Worm (Caenorhabditis elegans) whole organism, midembryonic: ENCODE measurements around the gene spp-1.

Source experiments
- T22C8.4 ChIP-seq: fragments of 200-800 bp; sonication (Bioruptor generic); IDR thresholded peaks from 2 replicates; pipeline ENCODE4 v1.3.6; 2022; ENCODE audit warnings: missing genetic modification characterization, missing compliant biosample characterization
- cog-1 ChIP-seq: sonication (generic microtip); optimal IDR thresholded peaks from 2 replicates; lab custom pipeline; 2016; ENCODE audit warnings: missing genetic modification characterization, missing compliant biosample characterization
- flt-1 ChIP-seq: fragments of 200-800 bp; sonication (Bioruptor generic); IDR thresholded peaks from 2 replicates; pipeline ENCODE4 v1.3.6; 2022; ENCODE audit warnings: missing genetic modification characterization, missing compliant biosample characterization
- klf-2 ChIP-seq: fragments of 200-800 bp; sonication (Bioruptor generic); conservative IDR thresholded peaks from 2 replicates; pipeline ENCODE4 v1.3.6; 2022; ENCODE audit warnings: missing genetic modification reagents, missing genetic modification characterization, missing compliant biosample characterization
- med-1 ChIP-seq: sonication (generic microtip); optimal IDR thresholded peaks from 2 replicates; lab custom pipeline; 2017; ENCODE audit warnings: missing genetic modification characterization, mild to moderate bottlenecking, missing compliant biosample characterization, antibody characterized with exemption, missing genetic modification reagents; ENCODE audit not compliant: insufficient read depth
- ref-1 ChIP-seq: fragments of 200-800 bp; sonication (Bioruptor generic); conservative IDR thresholded peaks from 2 replicates; pipeline ENCODE4 v1.3.6; 2022; ENCODE audit warnings: missing genetic modification reagents, missing genetic modification characterization, missing compliant biosample characterization
- tab-1 ChIP-seq: fragments of 200-800 bp; sonication (Bioruptor generic); IDR thresholded peaks from 2 replicates; pipeline ENCODE4 v1.3.6; 2022; ENCODE audit warnings: missing genetic modification characterization, missing compliant biosample characterization
- ztf-23 ChIP-seq: fragments of 200-800 bp; sonication (Bioruptor generic); IDR thresholded peaks from 2 replicates; pipeline ENCODE4 v1.3.6; 2022; ENCODE audit warnings: missing genetic modification reagents, missing genetic modification characterization, missing compliant biosample characterization
- ztf-29 ChIP-seq: fragments of 200-800 bp; sonication (Bioruptor generic); IDR thresholded peaks from 2 replicates; pipeline ENCODE4 v1.3.6; 2022; ENCODE audit warnings: missing genetic modification reagents, missing genetic modification characterization, missing compliant biosample characterization

spp-1 gene

DNA sequence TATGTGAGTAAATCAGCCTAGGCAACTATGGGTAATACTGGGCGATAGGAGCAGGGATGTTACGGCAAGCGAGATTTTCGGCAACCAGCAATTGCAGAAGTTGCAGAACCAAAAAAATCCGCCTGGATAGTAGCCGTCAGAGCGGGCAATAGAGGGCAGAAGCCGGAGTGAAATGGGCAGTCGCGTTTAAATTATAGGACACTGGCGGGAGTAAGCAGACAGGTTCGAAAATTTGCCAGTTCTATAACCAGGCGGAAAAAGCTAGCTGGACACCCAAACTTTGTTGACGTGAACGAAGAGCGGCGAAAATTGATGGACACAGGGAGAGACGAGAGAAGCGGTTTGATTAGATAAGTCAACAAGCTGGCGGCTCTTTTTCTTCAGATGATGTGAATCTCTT is 4.4 kb upstream of the spp-1 start:
- TF ChIP-seq med-1 (GFP tag; lab: Kevin White, UChicago) = no peak
- no peak for TF ChIP-seq cog-1
- TF ChIP-seq tab-1 (GFP tag; lab: Robert Waterston, UW) = no peak
- no peak for TF ChIP-seq T22C8.4 (GFP tag; lab: Robert Waterston, UW)
- no peak for TF ChIP-seq ztf-23 (GFP tag; lab: Robert Waterston, UW)
- no peak for TF ChIP-seq flt-1 (GFP tag; lab: Robert Waterston, UW)
- TF ChIP-seq ref-1 = no peak
- TF ChIP-seq klf-2 (GFP tag; lab: Robert Waterston, UW) = no peak
- no peak for TF ChIP-seq ztf-29 (GFP tag; lab: Robert Waterston, UW)

DNA sequence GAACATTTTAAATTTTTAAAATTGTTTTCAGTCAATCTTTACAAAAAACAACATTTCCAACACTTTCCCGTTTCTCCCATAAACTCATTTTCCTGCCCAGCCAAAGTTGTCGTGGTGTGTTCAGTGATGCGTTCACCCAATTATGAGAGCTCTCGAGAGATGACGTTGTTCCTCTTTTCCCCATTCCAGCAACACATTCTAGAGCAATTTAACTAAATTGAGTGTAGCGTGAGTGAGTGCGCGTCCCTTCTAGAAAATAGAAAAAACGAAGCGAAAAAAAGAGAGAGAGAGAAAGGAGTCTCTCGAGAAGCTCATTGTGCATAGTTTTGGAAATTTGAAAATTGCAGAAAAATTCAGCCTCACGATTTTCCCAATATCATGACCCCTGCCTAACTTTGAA is 3.3 kb upstream of the spp-1 start:
- TF ChIP-seq flt-1 (GFP tag; lab: Robert Waterston, UW) (no peak), med-1 (GFP tag; lab: Kevin White, UChicago) (no peak), klf-2 (GFP tag; lab: Robert Waterston, UW) (no peak), ztf-29 (GFP tag; lab: Robert Waterston, UW) (no peak), ztf-23 (GFP tag; lab: Robert Waterston, UW) (no peak), ref-1 (no peak), cog-1 (no peak)

DNA sequence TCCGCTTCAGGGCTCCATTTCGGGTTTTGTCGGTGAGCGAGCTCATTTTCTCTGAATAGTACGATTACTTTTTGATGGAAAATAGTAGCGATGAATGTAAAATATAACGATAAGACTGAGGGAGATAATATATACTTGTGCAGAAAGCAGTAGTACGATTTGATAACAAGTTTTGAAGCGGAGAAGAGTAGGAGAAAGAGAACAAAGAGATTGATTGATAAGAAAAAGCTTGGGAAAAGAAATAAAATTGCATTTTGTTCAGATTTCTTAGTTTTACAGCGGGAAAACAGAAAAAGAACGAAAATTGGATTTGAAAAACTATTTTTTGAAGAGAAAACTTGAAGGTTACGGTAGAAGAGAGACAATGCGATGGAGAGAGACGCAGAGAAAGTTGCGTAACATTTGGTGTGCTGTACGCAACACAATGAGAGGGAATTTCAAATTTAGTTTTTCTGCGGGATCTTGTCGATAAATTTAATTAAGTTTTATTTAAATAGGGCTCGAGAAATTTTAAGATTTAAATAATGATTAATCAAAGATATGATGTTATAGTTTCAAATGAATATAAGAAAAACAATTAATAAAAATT is 2.2 kb upstream of the spp-1 start, which contains the start of gene umps-1:
umps-1 (minus strand) TSS at position 51 of the 589 bp plus-strand sequence.
- TF ChIP-seq ztf-29 (GFP tag; lab: Robert Waterston, UW) (no peak), ztf-23 (GFP tag; lab: Robert Waterston, UW) (no peak), tab-1 (GFP tag; lab: Robert Waterston, UW) (no peak), cog-1 (no peak), flt-1 (GFP tag; lab: Robert Waterston, UW) (no peak), T22C8.4 (GFP tag; lab: Robert Waterston, UW) (no peak), med-1 (GFP tag; lab: Kevin White, UChicago) (no peak), ref-1 (no peak), klf-2 (GFP tag; lab: Robert Waterston, UW) (no peak)

DNA sequence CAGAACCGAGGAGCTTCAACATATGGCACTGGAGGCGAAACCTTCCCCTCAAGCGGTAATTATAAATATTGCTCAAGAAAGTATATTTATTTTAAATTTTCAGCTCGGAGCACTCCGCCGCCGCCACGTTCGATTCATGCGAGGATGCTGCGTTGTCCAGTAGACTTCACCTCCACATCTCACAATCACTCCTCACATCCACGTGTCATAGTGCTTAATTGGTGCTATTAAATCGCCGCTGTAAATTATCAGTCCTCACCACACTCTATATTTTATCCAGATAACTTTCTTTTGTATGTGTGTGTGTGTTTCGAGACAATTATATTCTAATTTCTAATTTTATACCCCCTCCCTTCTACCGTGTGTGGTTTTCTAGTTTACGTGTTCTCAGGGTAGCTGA is 877 bp downstream of the spp-1 start:
- TF ChIP-seq flt-1 (GFP tag; lab: Robert Waterston, UW) (no peak), T22C8.4 (GFP tag; lab: Robert Waterston, UW) (no peak), cog-1 (no peak), med-1 (GFP tag; lab: Kevin White, UChicago) (no peak), ref-1 (no peak), ztf-29 (GFP tag; lab: Robert Waterston, UW) (no peak), tab-1 (GFP tag; lab: Robert Waterston, UW) (no peak), klf-2 (GFP tag; lab: Robert Waterston, UW) (no peak)

DNA sequence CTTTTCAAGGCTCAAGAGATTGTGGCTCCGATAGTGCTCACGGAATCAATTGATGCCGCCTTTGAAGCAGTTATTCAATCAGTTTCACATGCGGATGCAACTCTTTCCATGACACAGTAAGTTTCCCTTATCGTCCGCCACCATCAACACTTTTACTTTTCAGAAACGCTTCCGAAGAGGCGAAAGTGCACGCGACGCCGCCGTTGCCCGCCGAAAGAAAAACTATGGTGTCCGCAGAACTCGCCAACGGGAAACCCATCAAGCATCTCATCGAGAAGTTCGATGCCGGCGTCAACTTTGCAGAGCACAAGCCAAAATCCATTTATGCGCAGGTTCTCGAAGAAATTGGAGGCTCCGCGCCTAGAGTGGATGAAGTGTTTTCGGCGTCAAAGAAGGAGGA is 2.0 kb downstream of the spp-1 start:
- TF ChIP-seq flt-1 (GFP tag; lab: Robert Waterston, UW) = no peak
- TF ChIP-seq T22C8.4 (GFP tag; lab: Robert Waterston, UW) = no peak
- TF ChIP-seq ref-1 = no peak
- no peak for TF ChIP-seq ztf-23 (GFP tag; lab: Robert Waterston, UW)
- TF ChIP-seq tab-1 (GFP tag; lab: Robert Waterston, UW) = no peak
- TF ChIP-seq cog-1 = no peak
- TF ChIP-seq med-1 (GFP tag; lab: Kevin White, UChicago) = no peak
- no peak for TF ChIP-seq klf-2 (GFP tag; lab: Robert Waterston, UW)
- no peak for TF ChIP-seq ztf-29 (GFP tag; lab: Robert Waterston, UW)

DNA sequence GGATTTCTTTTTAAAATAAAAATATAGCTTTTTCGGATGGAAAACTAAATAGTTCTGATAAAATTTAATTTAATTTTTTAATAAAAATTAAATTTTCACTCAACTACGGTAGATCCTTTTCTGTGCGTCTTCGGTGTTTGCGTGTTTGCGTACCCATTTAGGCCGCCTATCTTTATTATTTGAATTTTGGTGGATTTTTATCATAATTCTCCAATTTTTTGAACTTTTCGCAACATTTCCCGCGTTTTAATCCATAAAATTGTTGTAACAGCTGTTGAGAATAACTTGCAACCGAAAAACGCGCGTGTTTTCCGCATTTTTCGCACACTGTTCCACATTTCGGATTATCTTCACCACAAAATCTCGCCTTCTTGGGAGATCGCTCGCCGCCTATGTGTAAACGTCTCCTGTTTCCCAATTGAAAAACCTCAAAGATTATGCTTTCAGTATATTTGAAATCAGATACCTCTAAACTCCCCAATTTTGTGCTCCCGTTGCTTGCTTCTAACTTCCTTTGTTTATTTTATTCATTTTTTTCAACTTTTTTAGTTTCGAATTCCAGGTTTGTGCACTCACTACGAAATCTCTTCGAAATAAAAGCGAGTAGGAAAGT is 3.8 kb downstream of the spp-1 start, which contains the start of gene T07C4.3:
T07C4.3 (plus strand) TSS at position 563 of the 613 bp plus-strand sequence.
- TF ChIP-seq tab-1 (GFP tag; lab: Robert Waterston, UW) (no peak), flt-1 (GFP tag; lab: Robert Waterston, UW) (no peak), ztf-29 (GFP tag; lab: Robert Waterston, UW) (no peak), ref-1 (no peak), ztf-23 (GFP tag; lab: Robert Waterston, UW) (no peak), cog-1 (no peak), klf-2 (GFP tag; lab: Robert Waterston, UW) (no peak), med-1 (GFP tag; lab: Kevin White, UChicago) (no peak), T22C8.4 (GFP tag; lab: Robert Waterston, UW) (no peak)

DNA sequence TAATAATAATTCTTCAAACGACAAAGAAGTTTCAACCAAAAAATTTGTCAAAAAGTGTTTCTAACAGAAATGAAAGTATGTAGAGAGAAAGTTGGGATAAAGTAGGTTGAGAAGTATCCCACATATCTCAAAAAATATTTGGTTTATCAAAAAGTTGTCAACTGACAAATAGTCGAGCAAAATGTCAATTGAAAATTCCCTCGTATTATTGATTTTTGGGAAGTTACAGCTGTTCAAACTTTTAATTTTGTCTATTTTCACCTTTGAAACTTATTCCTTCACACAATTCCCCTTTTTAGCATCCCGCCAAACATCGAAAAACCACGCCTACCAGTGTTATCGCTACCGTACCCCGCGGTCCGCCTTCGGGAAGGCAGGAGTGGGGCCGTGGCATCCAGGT is 8.4 kb downstream of the spp-1 start, which contains the start of gene tbx-8:
tbx-8 (plus strand) TSS at position 301 of the 400 bp plus-strand sequence.
- no peak for TF ChIP-seq ztf-23 (GFP tag; lab: Robert Waterston, UW)
- 0 out of 2 replicates have a peak, but pooled peaks have one; percentile 8 for TF ChIP-seq ref-1

DNA sequence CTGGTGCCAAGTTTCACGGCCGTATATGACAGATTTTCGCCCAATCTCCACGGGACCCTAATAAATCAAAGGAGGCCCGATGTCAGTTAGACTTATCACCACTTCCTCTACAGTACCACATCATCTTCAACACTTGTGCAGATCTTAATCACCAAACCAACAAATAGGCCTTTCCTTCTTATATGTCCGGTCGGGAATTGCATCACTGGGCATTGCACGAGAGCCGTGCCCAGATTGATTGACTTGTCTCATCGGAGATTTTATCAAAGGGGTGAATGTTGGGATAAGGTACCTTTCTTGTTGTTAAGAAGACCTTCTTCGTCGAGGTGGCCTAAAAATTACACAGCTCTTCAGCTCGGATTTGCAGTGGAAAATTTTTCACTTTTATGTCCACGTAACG is 10.7 kb downstream of the spp-1 start:
- TF ChIP-seq flt-1 (GFP tag; lab: Robert Waterston, UW) (no peak), ref-1 (no peak), ztf-29 (GFP tag; lab: Robert Waterston, UW) (no peak), cog-1 (no peak), med-1 (GFP tag; lab: Kevin White, UChicago) (no peak), tab-1 (GFP tag; lab: Robert Waterston, UW) (no peak), ztf-23 (GFP tag; lab: Robert Waterston, UW) (no peak), T22C8.4 (GFP tag; lab: Robert Waterston, UW) (no peak), klf-2 (GFP tag; lab: Robert Waterston, UW) (no peak)

DNA sequence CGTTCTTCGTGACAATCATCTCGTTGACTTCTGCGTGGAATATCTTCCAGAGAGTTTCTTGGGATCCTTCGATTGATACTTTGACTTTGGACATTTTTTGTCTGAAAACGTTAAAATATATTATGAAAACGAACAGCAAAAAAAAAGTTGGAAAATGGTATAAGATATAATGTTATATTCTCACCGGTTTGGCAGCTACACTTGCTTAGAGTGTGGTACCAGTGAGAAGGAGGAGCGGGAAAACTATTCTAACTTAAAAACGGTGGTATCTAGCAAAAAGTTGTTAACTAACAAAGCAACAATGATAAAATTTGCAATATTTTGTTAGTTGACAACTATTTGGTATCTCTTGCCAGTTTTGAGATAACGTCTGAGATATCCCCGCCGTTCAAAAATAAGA is 13.7 kb downstream of the spp-1 start, which contains the start of gene tbx-9:
tbx-9 (minus strand) TSS at position 101 of the 400 bp plus-strand sequence.
- no peak for TF ChIP-seq med-1 (GFP tag; lab: Kevin White, UChicago)
- TF ChIP-seq klf-2 (GFP tag; lab: Robert Waterston, UW) = no peak
- no peak for TF ChIP-seq T22C8.4 (GFP tag; lab: Robert Waterston, UW)
- no peak for TF ChIP-seq flt-1 (GFP tag; lab: Robert Waterston, UW)
- no peak for TF ChIP-seq cog-1
- TF ChIP-seq ztf-23 (GFP tag; lab: Robert Waterston, UW) = no peak
- TF ChIP-seq ztf-29 (GFP tag; lab: Robert Waterston, UW) = no peak
- TF ChIP-seq ref-1 = no peak
- TF ChIP-seq tab-1 (GFP tag; lab: Robert Waterston, UW) = no peak
